Fruit fly (Drosophila melanogaster) whole organism, embryonic: ENCODE measurements around the gene Trf4-1.

ENCODE experiments used
- Atf6 ChIP-seq: fragments of 200-800 bp; sonication (Bioruptor generic); IDR thresholded peaks from 2 replicates; pipeline ENCODE4 v1.3.6; 2022; ENCODE audit warnings: missing biosample characterization, missing genetic modification characterization
- Bteb2 ChIP-seq: fragments of 200-800 bp; sonication (Bioruptor generic); optimal IDR thresholded peaks from 2 replicates; lab custom pipeline; 2016; ENCODE audit warnings: missing biosample characterization, missing genetic modification characterization
- CG12659 ChIP-seq: fragments of 200-800 bp; sonication (Bioruptor generic); optimal IDR thresholded peaks from 3 replicates; lab custom pipeline; 2017; ENCODE audit warnings: mild to moderate bottlenecking, missing biosample characterization, missing genetic modification reagents, missing genetic modification characterization
- CG13287 ChIP-seq: fragments of 200-800 bp; sonication (Bioruptor generic); IDR thresholded peaks from 2 replicates; pipeline ENCODE4 v1.3.6; 2022; ENCODE audit warnings: missing biosample characterization, missing genetic modification characterization; ENCODE audit not compliant: partially characterized antibody
- CG13775 ChIP-seq: fragments of 200-800 bp; sonication (Bioruptor generic); optimal IDR thresholded peaks from 3 replicates; lab custom pipeline; 2017; ENCODE audit warnings: missing biosample characterization, mild to moderate bottlenecking, missing genetic modification characterization
- CG13894 ChIP-seq: fragments of 200-800 bp; sonication (Bioruptor generic); optimal IDR thresholded peaks from 3 replicates; lab custom pipeline; 2018; ENCODE audit warnings: missing biosample characterization, mild to moderate bottlenecking, missing genetic modification characterization, moderate library complexity
- CG14014 ChIP-seq: fragments of 200-800 bp; sonication (Bioruptor generic); IDR thresholded peaks from 2 replicates; pipeline ENCODE4 v1.3.6; 2022; ENCODE audit warnings: missing biosample characterization, missing genetic modification characterization
- CG15479 ChIP-seq: fragments of 200-800 bp; sonication (Bioruptor generic); optimal IDR thresholded peaks from 3 replicates; lab custom pipeline; 2019; ENCODE audit warnings: missing biosample characterization, mild to moderate bottlenecking, missing genetic modification characterization, moderate library complexity
- CG15696 ChIP-seq: fragments of 200-800 bp; sonication (Bioruptor generic); optimal IDR thresholded peaks from 2 replicates; lab custom pipeline; 2019; ENCODE audit warnings: missing biosample characterization, mild to moderate bottlenecking, missing genetic modification characterization, moderate library complexity
- CG1603 ChIP-seq: fragments of 200-800 bp; sonication (Bioruptor generic); optimal IDR thresholded peaks from 2 replicates; lab custom pipeline; 2019; ENCODE audit warnings: missing biosample characterization, mild to moderate bottlenecking, missing genetic modification characterization, moderate library complexity
- CG16779 ChIP-seq: fragments of 200-800 bp; sonication (Bioruptor generic); IDR thresholded peaks from 2 replicates; pipeline ENCODE4 v1.3.6; 2022; ENCODE audit warnings: missing biosample characterization, missing genetic modification characterization
- CG2875 ChIP-seq: fragments of 200-800 bp; sonication (Bioruptor generic); optimal IDR thresholded peaks from 2 replicates; lab custom pipeline; 2017; ENCODE audit warnings: missing biosample characterization, mild to moderate bottlenecking, missing genetic modification characterization, missing genetic modification reagents
- CG31388 ChIP-seq: fragments of 200-800 bp; sonication (Bioruptor generic); optimal IDR thresholded peaks from 2 replicates; lab custom pipeline; 2016; ENCODE audit warnings: missing biosample characterization, missing genetic modification characterization
- CG33557 ChIP-seq: fragments of 200-800 bp; sonication (Bioruptor generic); optimal IDR thresholded peaks from 2 replicates; lab custom pipeline; 2019; ENCODE audit warnings: missing biosample characterization, mild to moderate bottlenecking, missing genetic modification characterization, moderate library complexity
- CG3838 ChIP-seq: fragments of 200-800 bp; sonication (Bioruptor generic); optimal IDR thresholded peaks from 3 replicates; lab custom pipeline; 2016; ENCODE audit warnings: missing biosample characterization, missing genetic modification characterization
- CG4328 ChIP-seq: fragments of 200-800 bp; sonication (Bioruptor generic); optimal IDR thresholded peaks from 3 replicates; lab custom pipeline; 2017; ENCODE audit warnings: missing biosample characterization, missing genetic modification reagents, missing genetic modification characterization
- CG6175 ChIP-seq: fragments of 200-800 bp; sonication (Bioruptor generic); IDR thresholded peaks from 3 replicates; pipeline ENCODE4 v1.3.6; 2022; ENCODE audit warnings: missing biosample characterization, missing genetic modification characterization
- CG6791 ChIP-seq: fragments of 200-800 bp; sonication (Bioruptor generic); IDR thresholded peaks from 3 replicates; pipeline ENCODE4 v1.3.6; 2022; ENCODE audit warnings: missing biosample characterization, missing genetic modification characterization; ENCODE audit not compliant: partially characterized antibody
- CG8290 ChIP-seq, 3 experiments: fragments of 200-800 bp; sonication (Bioruptor generic); optimal IDR thresholded peaks; 2 replicates each; lab custom pipeline; 2016 to 2019; ENCODE audit warnings: missing biosample characterization in 3 of 3, missing genetic modification characterization in 3 of 3, mild to moderate bottlenecking in 2 of 3, moderate library complexity in 1 of 3
- Dad ChIP-seq: fragments of 200-800 bp; sonication (Bioruptor generic); optimal IDR thresholded peaks from 3 replicates; lab custom pipeline; 2016; ENCODE audit warnings: missing biosample characterization, missing genetic modification characterization
- Gsc ChIP-seq: fragments of 200-800 bp; sonication (Bioruptor generic); IDR thresholded peaks from 2 replicates; pipeline ENCODE4 v1.3.6; 2022; ENCODE audit warnings: missing biosample characterization, missing genetic modification characterization
- HLHmδ ChIP-seq: fragments of 200-800 bp; sonication (Bioruptor generic); optimal IDR thresholded peaks from 2 replicates; lab custom pipeline; 2018; ENCODE audit warnings: missing biosample characterization, mild to moderate bottlenecking, missing genetic modification characterization, moderate library complexity
- HmgD ChIP-seq: fragments of 200-800 bp; sonication (Bioruptor generic); optimal IDR thresholded peaks from 3 replicates; lab custom pipeline; 2016; ENCODE audit warnings: missing biosample characterization, missing genetic modification characterization
- Hr3 ChIP-seq: fragments of 200-800 bp; sonication (Bioruptor generic); optimal IDR thresholded peaks from 3 replicates; lab custom pipeline; 2016; ENCODE audit warnings: missing biosample characterization, missing genetic modification characterization
- MTF-1 ChIP-seq: fragments of 200-800 bp; sonication (Bioruptor generic); optimal IDR thresholded peaks from 2 replicates; lab custom pipeline; 2018; ENCODE audit warnings: missing biosample characterization, mild to moderate bottlenecking, missing genetic modification characterization, borderline replicate concordance
- NFAT ChIP-seq: fragments of 200-800 bp; sonication (Bioruptor generic); IDR thresholded peaks from 2 replicates; pipeline ENCODE4 v1.3.6; 2022; ENCODE audit warnings: missing biosample characterization, missing genetic modification characterization
- Optix ChIP-seq: fragments of 200-800 bp; sonication (Bioruptor generic); IDR thresholded peaks from 3 replicates; pipeline ENCODE4 v1.3.6; 2022; ENCODE audit warnings: missing biosample characterization, missing genetic modification characterization
- Poxn ChIP-seq: fragments of 200-800 bp; sonication (Bioruptor generic); IDR thresholded peaks from 2 replicates; pipeline ENCODE4 v1.3.6; 2022; ENCODE audit warnings: missing biosample characterization, missing genetic modification characterization
- Xbp1 ChIP-seq: fragments of 200-800 bp; sonication (Bioruptor generic); optimal IDR thresholded peaks from 3 replicates; lab custom pipeline; 2016; ENCODE audit warnings: missing biosample characterization, mild to moderate bottlenecking, missing genetic modification characterization
- az2 ChIP-seq: fragments of 200-800 bp; sonication (Bioruptor generic); optimal IDR thresholded peaks from 3 replicates; lab custom pipeline; 2016; ENCODE audit warnings: missing biosample characterization, missing genetic modification characterization
- bigmax ChIP-seq: fragments of 200-800 bp; sonication (Bioruptor generic); optimal IDR thresholded peaks from 2 replicates; lab custom pipeline; 2018; ENCODE audit warnings: missing biosample characterization, mild to moderate bottlenecking, missing genetic modification characterization
- caup ChIP-seq: fragments of 200-800 bp; sonication (Bioruptor generic); optimal IDR thresholded peaks from 3 replicates; lab custom pipeline; 2017; ENCODE audit warnings: missing biosample characterization, mild to moderate bottlenecking, missing genetic modification characterization, moderate library complexity; ENCODE audit not compliant: severe bottlenecking
- chn ChIP-seq: fragments of 200-800 bp; sonication (Bioruptor generic); optimal IDR thresholded peaks from 2 replicates; lab custom pipeline; 2016; ENCODE audit warnings: missing biosample characterization, missing genetic modification characterization
- ems ChIP-seq: fragments of 200-800 bp; sonication (Bioruptor generic); optimal IDR thresholded peaks from 3 replicates; lab custom pipeline; 2016; ENCODE audit warnings: missing biosample characterization, missing genetic modification characterization
- fd96Cb ChIP-seq: fragments of 200-800 bp; sonication (Bioruptor generic); optimal IDR thresholded peaks from 2 replicates; lab custom pipeline; 2018; ENCODE audit warnings: missing biosample characterization, mild to moderate bottlenecking, missing genetic modification characterization, moderate library complexity
- fu2 ChIP-seq: fragments of 200-800 bp; sonication (Bioruptor generic); optimal IDR thresholded peaks from 2 replicates; lab custom pipeline; 2016; ENCODE audit warnings: missing biosample characterization, missing genetic modification characterization
- her ChIP-seq: fragments of 200-800 bp; sonication (Bioruptor generic); optimal IDR thresholded peaks from 2 replicates; lab custom pipeline; 2016; ENCODE audit warnings: missing biosample characterization, missing genetic modification characterization
- hkb ChIP-seq, 2 experiments: fragments of 200-800 bp in 1 of 2; fragments of >200 bp in 1 of 2; sonication (Bioruptor generic) in 1 of 2; IDR thresholded peaks in 1 of 2; optimal IDR thresholded peaks in 1 of 2; 2 replicates each; pipeline versions ENCODE4 v1.3.6 to Lab custom; 2017 to 2022; ENCODE audit warnings: missing biosample characterization in 1 of 2, missing genetic modification characterization in 1 of 2
- lbe ChIP-seq: fragments of 200-800 bp; sonication (Bioruptor generic); optimal IDR thresholded peaks from 2 replicates; lab custom pipeline; 2016; ENCODE audit warnings: missing biosample characterization, mild to moderate bottlenecking, missing genetic modification characterization
- mam ChIP-seq: fragments of 200-800 bp; sonication (Bioruptor generic); optimal IDR thresholded peaks from 3 replicates; lab custom pipeline; 2016; ENCODE audit warnings: missing biosample characterization, missing genetic modification characterization
- mld ChIP-seq: fragments of 200-800 bp; sonication (Bioruptor generic); IDR thresholded peaks from 3 replicates; pipeline ENCODE4 v1.3.6; 2022; ENCODE audit warnings: missing biosample characterization, missing genetic modification characterization; ENCODE audit not compliant: partially characterized antibody
- nmo ChIP-seq: fragments of 200-800 bp; sonication (Bioruptor generic); optimal IDR thresholded peaks from 2 replicates; lab custom pipeline; 2018; ENCODE audit warnings: missing biosample characterization, mild to moderate bottlenecking, missing genetic modification characterization, moderate library complexity
- phol ChIP-seq: fragments of 200-800 bp; sonication (Bioruptor generic); optimal IDR thresholded peaks from 3 replicates; lab custom pipeline; 2018; ENCODE audit warnings: missing biosample characterization, mild to moderate bottlenecking, missing genetic modification characterization, moderate library complexity
- pnt ChIP-seq: fragments of 200-800 bp; sonication (Bioruptor generic); optimal IDR thresholded peaks from 3 replicates; lab custom pipeline; 2016; ENCODE audit warnings: missing biosample characterization, missing genetic modification characterization
- pum ChIP-seq: fragments of 200-800 bp; sonication (Bioruptor generic); optimal IDR thresholded peaks from 2 replicates; lab custom pipeline; 2016; ENCODE audit warnings: missing biosample characterization, missing genetic modification characterization
- ro ChIP-seq: fragments of 200-800 bp; sonication (Bioruptor generic); IDR thresholded peaks from 2 replicates; pipeline ENCODE4 v1.3.6; 2022; ENCODE audit warnings: missing biosample characterization, missing genetic modification characterization
- usp ChIP-seq: fragments of >200 bp; optimal IDR thresholded peaks from 2 replicates; lab custom pipeline; 2017; ENCODE audit warnings: missing biosample characterization, missing genetic modification characterization

Gene Trf4-1

dm6 chrX:8561404-8562397 lies 1.6 kb downstream of the Trf4-1 start (continued):
- peak; percentile 4 for TF ChIP-seq fu2
- peak; percentile 35 for TF ChIP-seq mam
- peak; percentile 21 for TF ChIP-seq CG4328 (GFP tag; lab: Kevin White, UChicago)
- TF ChIP-seq Poxn (GFP tag; lab: Robert Waterston, UW): no peak
- TF ChIP-seq lbe (GFP tag; lab: Kevin White, UChicago): peak; percentile 61
- TF ChIP-seq chn (GFP tag; lab: Kevin White, UChicago): peak; percentile 17
- TF ChIP-seq CG13287 (GFP tag; lab: Robert Waterston, UW): peak; percentile 45
- no peak for TF ChIP-seq fd96Cb
- peak; percentile 16 for TF ChIP-seq phol (tag; lab: Kevin White, UChicago)
- peak; percentile 26 for TF ChIP-seq Dad (GFP tag; lab: Kevin White, UChicago)
- TF ChIP-seq CG6791 (GFP tag; lab: Robert Waterston, UW): peak; percentile 67; the same call in 2 of the 3 replicates
- TF ChIP-seq caup: peak; percentile 31
- TF ChIP-seq bigmax (GFP tag; lab: Kevin White, UChicago): peak; percentile 51
- peak; percentile 26; the same call in 1 of the 2 replicates for TF ChIP-seq NFAT (GFP tag; lab: Robert Waterston, UW)
- TF ChIP-seq CG3838: no peak
- no peak for TF ChIP-seq CG15696 (tag; lab: Kevin White, UChicago)
- no peak for TF ChIP-seq CG33557 (GFP tag; lab: Kevin White, UChicago)
- no peak for TF ChIP-seq usp (GFP tag; lab: Kevin White, UChicago)
- no peak for TF ChIP-seq Optix (GFP tag; lab: Robert Waterston, UW)
- no peak for TF ChIP-seq az2 (GFP tag; lab: Kevin White, UChicago)
- no peak for TF ChIP-seq CG31388
- no peak for TF ChIP-seq HLHmδ (GFP tag; lab: Kevin White, UChicago)
- TF ChIP-seq pum: peak; percentile 33
- peak; percentile 4 for TF ChIP-seq pnt
- no peak for TF ChIP-seq Bteb2
- peak; percentile 55 for TF ChIP-seq ems (GFP tag; lab: Kevin White, UChicago)
- peak; percentile 32 for TF ChIP-seq her
- peak; percentile 54 for TF ChIP-seq CG12659 (GFP tag; lab: Kevin White, UChicago)
- TF ChIP-seq CG8290 (GFP tag; optimal IDR thresholded peaks at IDR 0.05; lab: Kevin White, UChicago): no peak
- TF ChIP-seq CG8290 (tag; optimal IDR thresholded peaks at IDR 0.05; lab: Kevin White, UChicago): peak in 1 of 2 experiments; percentile 76
- TF ChIP-seq ro: no peak
- peak; percentile 83 for TF ChIP-seq CG15479 (GFP tag; lab: Kevin White, UChicago)
- TF ChIP-seq Hr3: no peak
- TF ChIP-seq Atf6 (GFP tag; lab: Robert Waterston, UW): no peak
- TF ChIP-seq CG2875 (GFP tag; lab: Kevin White, UChicago): peak; percentile 5
- TF ChIP-seq CG13775 (GFP tag; lab: Kevin White, UChicago): no peak
- peak; percentile 43 for TF ChIP-seq MTF-1 (GFP tag; lab: Kevin White, UChicago)
- no peak for TF ChIP-seq HmgD
- no peak for TF ChIP-seq hkb (optimal IDR thresholded peaks at IDR 0.05; lab: Kevin White, UChicago)
- peak; percentile 39; the same call in 1 of the 2 replicates for TF ChIP-seq hkb (GFP tag; IDR thresholded peaks at IDR 0.05; lab: Robert Waterston, UW)
- no peak for TF ChIP-seq CG13894 (tag; lab: Kevin White, UChicago)
- TF ChIP-seq Gsc (GFP tag; lab: Robert Waterston, UW): no peak
- TF ChIP-seq mld: peak; percentile 59; the same call in 1 of the 3 replicates
- TF ChIP-seq CG6175 (GFP tag; lab: Robert Waterston, UW): no peak
- TF ChIP-seq nmo (GFP tag; lab: Kevin White, UChicago): peak; percentile 34
- peak; percentile 21 for TF ChIP-seq Xbp1 (GFP tag; lab: Kevin White, UChicago)
- TF ChIP-seq CG1603 (tag; lab: Kevin White, UChicago): peak; percentile 69
- no peak for TF ChIP-seq CG14014
- no peak for TF ChIP-seq CG16779
